Worm (Caenorhabditis elegans): ENCODE measurements around the gene C03C10.5.

DNA sequence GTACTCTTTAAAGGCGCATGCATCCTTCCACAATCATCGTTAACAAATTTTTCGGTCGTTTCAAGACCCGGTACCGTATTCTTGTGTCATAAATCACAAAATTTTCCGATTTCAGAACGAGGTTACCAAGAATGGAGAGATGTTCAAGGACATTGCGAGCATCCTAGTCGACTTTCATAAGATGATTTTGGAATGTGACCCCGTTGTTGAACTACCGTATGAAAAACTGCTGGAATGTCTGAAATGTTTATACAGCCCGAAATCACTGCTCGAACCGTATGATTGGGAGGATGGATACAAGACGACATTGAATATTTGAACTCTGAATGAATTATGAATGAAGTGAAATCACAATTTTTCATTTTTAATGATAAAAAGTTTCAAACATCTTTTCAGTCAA is 1.0 kb upstream of the C03C10.5 start:
- no peak for TF ChIP-seq aly-2 (tag; optimal IDR thresholded peaks at IDR 0.05)
- no peak for TF ChIP-seq unc-62 (GFP tag; optimal IDR thresholded peaks at IDR 0.05)

Measured in whole organism, L2 larva.